Fruit fly (Drosophila melanogaster) whole organism, embryonic: ENCODE data around the gene Pgls.
A peak's percentile ranks its signal among the peaks of the same experiment; 100 is the strongest.

Source experiments
- Antp ChIP-seq: fragments of 200-800 bp; sonication (Bioruptor generic); optimal IDR thresholded peaks from 3 replicates; lab custom pipeline; 2016; ENCODE audit warnings: missing biosample characterization, missing genetic modification characterization
- BEAF-32 ChIP-seq: fragments of 200-800 bp; sonication (Bioruptor generic); optimal IDR thresholded peaks from 3 replicates; lab custom pipeline; 2017; ENCODE audit warnings: missing biosample characterization, missing genetic modification characterization, mild to moderate bottlenecking, moderate library complexity, missing genetic modification reagents
- CG10431 ChIP-seq: fragments of 200-800 bp; sonication (Bioruptor generic); optimal IDR thresholded peaks from 3 replicates; lab custom pipeline; 2018; ENCODE audit warnings: missing biosample characterization, mild to moderate bottlenecking, missing genetic modification characterization
- CG10959 ChIP-seq: fragments of 200-800 bp; sonication (Bioruptor generic); IDR thresholded peaks from 2 replicates; pipeline ENCODE4 v1.3.6; 2022; ENCODE audit warnings: missing biosample characterization, missing genetic modification characterization
- CG12236 ChIP-seq: fragments of 200-800 bp; sonication (Bioruptor generic); optimal IDR thresholded peaks from 2 replicates; lab custom pipeline; 2016; ENCODE audit warnings: missing biosample characterization, missing genetic modification characterization
- CG12659 ChIP-seq: fragments of 200-800 bp; sonication (Bioruptor generic); optimal IDR thresholded peaks from 3 replicates; lab custom pipeline; 2017; ENCODE audit warnings: mild to moderate bottlenecking, missing biosample characterization, missing genetic modification reagents, missing genetic modification characterization
- CG13424 ChIP-seq: fragments of 200-800 bp; sonication (Bioruptor generic); optimal IDR thresholded peaks from 2 replicates; lab custom pipeline; 2019; ENCODE audit warnings: missing biosample characterization, mild to moderate bottlenecking, missing genetic modification characterization, moderate library complexity
- CG14710 ChIP-seq: fragments of 200-800 bp; sonication (Bioruptor generic); optimal IDR thresholded peaks from 3 replicates; lab custom pipeline; 2019; ENCODE audit warnings: missing biosample characterization, mild to moderate bottlenecking, missing genetic modification characterization, moderate library complexity
- CG14860 ChIP-seq: fragments of 200-800 bp; sonication (Bioruptor generic); IDR thresholded peaks from 3 replicates; pipeline ENCODE4 v1.3.6; 2022; ENCODE audit warnings: missing biosample characterization, missing genetic modification characterization; ENCODE audit not compliant: partially characterized antibody
- CG17186 ChIP-seq: fragments of 200-800 bp; sonication (Bioruptor generic); optimal IDR thresholded peaks from 3 replicates; lab custom pipeline; 2017; ENCODE audit warnings: missing biosample characterization, missing genetic modification reagents, missing genetic modification characterization
- CG17802 ChIP-seq: fragments of 200-800 bp; sonication (Bioruptor generic); optimal IDR thresholded peaks from 2 replicates; lab custom pipeline; 2018; ENCODE audit warnings: missing biosample characterization, mild to moderate bottlenecking, missing genetic modification characterization, moderate library complexity
- CG2116 ChIP-seq: fragments of 200-800 bp; sonication (Bioruptor generic); optimal IDR thresholded peaks from 3 replicates; lab custom pipeline; 2018; ENCODE audit warnings: missing biosample characterization, mild to moderate bottlenecking, missing genetic modification characterization
- CG33557 ChIP-seq: fragments of 200-800 bp; sonication (Bioruptor generic); optimal IDR thresholded peaks from 2 replicates; lab custom pipeline; 2019; ENCODE audit warnings: missing biosample characterization, mild to moderate bottlenecking, missing genetic modification characterization, moderate library complexity
- CG4617 ChIP-seq: fragments of 200-800 bp; sonication (Bioruptor generic); optimal IDR thresholded peaks from 3 replicates; lab custom pipeline; 2016; ENCODE audit warnings: missing biosample characterization, missing genetic modification characterization, borderline replicate concordance
- CG7372 ChIP-seq: fragments of 200-800 bp; sonication (Bioruptor generic); IDR thresholded peaks from 2 replicates; pipeline ENCODE4 v1.3.6; 2022; ENCODE audit warnings: missing biosample characterization, missing genetic modification characterization
- CG7963 ChIP-seq: fragments of 200-800 bp; sonication (Bioruptor generic); IDR thresholded peaks from 3 replicates; pipeline ENCODE4 v1.3.6; 2022; ENCODE audit warnings: missing biosample characterization, missing genetic modification characterization; ENCODE audit not compliant: partially characterized antibody
- CG8765 ChIP-seq: fragments of 200-800 bp; sonication (Bioruptor generic); IDR thresholded peaks from 2 replicates; pipeline ENCODE4 v1.3.6; 2022; ENCODE audit warnings: missing biosample characterization, missing genetic modification characterization
- CG8924 ChIP-seq: fragments of 200-800 bp; optimal IDR thresholded peaks from 3 replicates; lab custom pipeline; 2019; ENCODE audit warnings: missing biosample characterization, mild to moderate bottlenecking, missing genetic modification characterization, moderate library complexity
- CHES-1-like ChIP-seq: fragments of 200-800 bp; sonication (Bioruptor generic); optimal IDR thresholded peaks from 2 replicates; lab custom pipeline; 2016; ENCODE audit warnings: missing biosample characterization, missing genetic modification characterization
- CTCF ChIP-seq: fragments of 200-800 bp; sonication (Bioruptor generic); optimal IDR thresholded peaks from 2 replicates; lab custom pipeline; 2017; ENCODE audit warnings: missing biosample characterization, mild to moderate bottlenecking, missing genetic modification characterization, moderate library complexity
- CrebB ChIP-seq: fragments of 200-800 bp; sonication (Bioruptor generic); optimal IDR thresholded peaks from 3 replicates; lab custom pipeline; 2018; ENCODE audit warnings: missing biosample characterization, mild to moderate bottlenecking, missing genetic modification characterization
- Dll ChIP-seq: fragments of 200-800 bp; sonication (Bioruptor generic); IDR thresholded peaks from 4 replicates; pipeline ENCODE4 v1.3.6; 2022; ENCODE audit warnings: missing biosample characterization, missing genetic modification characterization; ENCODE audit not compliant: partially characterized antibody
- Doc3 ChIP-seq: fragments of 200-800 bp; sonication (Bioruptor generic); IDR thresholded peaks from 3 replicates; pipeline ENCODE4 v1.3.6; 2022; ENCODE audit warnings: missing biosample characterization, missing genetic modification characterization; ENCODE audit not compliant: partially characterized antibody
- Dp ChIP-seq: fragments of 200-800 bp; sonication (Bioruptor generic); optimal IDR thresholded peaks from 2 replicates; lab custom pipeline; 2018; ENCODE audit warnings: missing biosample characterization, mild to moderate bottlenecking, missing genetic modification characterization, moderate library complexity
- Dref ChIP-seq: fragments of 200-800 bp; sonication (Bioruptor generic); IDR thresholded peaks from 2 replicates; pipeline ENCODE4 v1.3.6; 2022; ENCODE audit warnings: missing biosample characterization, missing genetic modification characterization
- Ets97D ChIP-seq: fragments of 200-800 bp; sonication (Bioruptor generic); optimal IDR thresholded peaks from 3 replicates; lab custom pipeline; 2016; ENCODE audit warnings: missing biosample characterization, missing genetic modification characterization
- Gsc ChIP-seq: fragments of 200-800 bp; sonication (Bioruptor generic); IDR thresholded peaks from 2 replicates; pipeline ENCODE4 v1.3.6; 2022; ENCODE audit warnings: missing biosample characterization, missing genetic modification characterization
- HLH4C ChIP-seq: fragments of 200-800 bp; sonication (Bioruptor generic); IDR thresholded peaks from 3 replicates; pipeline ENCODE4 v1.3.6; 2022; ENCODE audit warnings: missing biosample characterization, missing genetic modification characterization; ENCODE audit not compliant: partially characterized antibody
- MESR4 ChIP-seq: fragments of 200-800 bp; sonication (Bioruptor generic); optimal IDR thresholded peaks from 2 replicates; lab custom pipeline; 2018; ENCODE audit warnings: missing biosample characterization, mild to moderate bottlenecking, missing genetic modification characterization, moderate library complexity
- Pdp1 ChIP-seq, 2 experiments: fragments of 200-800 bp; sonication (Bioruptor generic); optimal IDR thresholded peaks; 3 replicates each; lab custom pipeline; 2016; ENCODE audit warnings: missing biosample characterization in 2 of 2, missing genetic modification characterization in 2 of 2, mild to moderate bottlenecking in 1 of 2, moderate library complexity in 1 of 2
- Sin3A ChIP-seq: fragments of >200 bp; optimal IDR thresholded peaks from 2 replicates; lab custom pipeline; 2018
- Sry-β ChIP-seq: fragments of 200-800 bp; sonication (Bioruptor generic); optimal IDR thresholded peaks from 2 replicates; lab custom pipeline; 2018; ENCODE audit warnings: missing biosample characterization, mild to moderate bottlenecking, missing genetic modification characterization, moderate library complexity
- Stat92E ChIP-seq, 3 experiments: fragments of >200 bp in 2 of 3; fragments of 200-800 bp in 1 of 3; sonication (Bioruptor generic) in 1 of 3; optimal IDR thresholded peaks; 2 replicates each; lab custom pipeline; 2017 to 2019; ENCODE audit warnings: missing biosample characterization in 3 of 3, missing genetic modification characterization in 3 of 3, mild to moderate bottlenecking in 1 of 3, moderate library complexity in 1 of 3
- ac ChIP-seq: fragments of 200-800 bp; sonication (Bioruptor generic); optimal IDR thresholded peaks from 3 replicates; lab custom pipeline; 2017; ENCODE audit warnings: missing biosample characterization, mild to moderate bottlenecking, missing genetic modification characterization
- amos ChIP-seq: fragments of 200-800 bp; sonication (Bioruptor generic); IDR thresholded peaks from 2 replicates; pipeline ENCODE4 v1.3.6; 2022; ENCODE audit warnings: missing biosample characterization, missing genetic modification characterization; ENCODE audit not compliant: partially characterized antibody
- bbx ChIP-seq: fragments of 200-800 bp; sonication (Bioruptor generic); IDR thresholded peaks from 2 replicates; pipeline ENCODE4 v1.3.6; 2022; ENCODE audit warnings: missing biosample characterization, missing genetic modification characterization; ENCODE audit not compliant: partially characterized antibody
- chn ChIP-seq: fragments of 200-800 bp; sonication (Bioruptor generic); optimal IDR thresholded peaks from 2 replicates; lab custom pipeline; 2016; ENCODE audit warnings: missing biosample characterization, missing genetic modification characterization
- gce ChIP-seq: fragments of 200-800 bp; sonication (Bioruptor generic); IDR thresholded peaks from 3 replicates; pipeline ENCODE4 v1.3.6; 2022; ENCODE audit warnings: missing biosample characterization, missing genetic modification characterization
- insv ChIP-seq, 2 experiments: fragments of 200-800 bp; sonication (Bioruptor generic); optimal IDR thresholded peaks; 3 replicates each; lab custom pipeline; 2016 to 2018; ENCODE audit warnings: missing biosample characterization in 2 of 2, missing genetic modification characterization in 2 of 2
- inv ChIP-seq: fragments of 200-800 bp; sonication (Bioruptor generic); IDR thresholded peaks from 2 replicates; pipeline ENCODE4 v1.3.6; 2022; ENCODE audit warnings: missing biosample characterization, missing genetic modification characterization; ENCODE audit not compliant: partially characterized antibody
- klu ChIP-seq: fragments of 200-800 bp; sonication (Bioruptor generic); IDR thresholded peaks from 2 replicates; pipeline ENCODE4 v1.3.6; 2022; ENCODE audit warnings: missing biosample characterization, missing genetic modification characterization
- kni ChIP-seq: fragments of 200-800 bp; sonication (Bioruptor generic); optimal IDR thresholded peaks from 3 replicates; lab custom pipeline; 2017; ENCODE audit warnings: mild to moderate bottlenecking, missing biosample characterization, missing genetic modification reagents, missing genetic modification characterization
- onecut ChIP-seq: fragments of 200-800 bp; sonication (Bioruptor generic); IDR thresholded peaks from 2 replicates; pipeline ENCODE4 v1.3.6; 2022; ENCODE audit warnings: missing biosample characterization, missing genetic modification characterization
- row ChIP-seq: fragments of 200-800 bp; sonication (Bioruptor generic); IDR thresholded peaks from 3 replicates; pipeline ENCODE4 v1.3.6; 2022; ENCODE audit warnings: missing biosample characterization, missing genetic modification characterization
- sd ChIP-seq: fragments of 200-800 bp; sonication (Bioruptor generic); optimal IDR thresholded peaks from 3 replicates; lab custom pipeline; 2018; ENCODE audit warnings: missing biosample characterization, mild to moderate bottlenecking, missing genetic modification characterization, moderate library complexity
- slp2 ChIP-seq: fragments of 200-800 bp; sonication (Bioruptor generic); optimal IDR thresholded peaks from 2 replicates; lab custom pipeline; 2016; ENCODE audit warnings: missing biosample characterization, missing genetic modification characterization
- sug ChIP-seq: fragments of 200-800 bp; optimal IDR thresholded peaks from 2 replicates; lab custom pipeline; 2019; ENCODE audit warnings: missing biosample characterization, mild to moderate bottlenecking, missing genetic modification characterization, moderate library complexity
- trem ChIP-seq: fragments of 200-800 bp; optimal IDR thresholded peaks from 3 replicates; lab custom pipeline; 2019; ENCODE audit warnings: missing biosample characterization, mild to moderate bottlenecking, missing genetic modification characterization, moderate library complexity
- trh ChIP-seq: fragments of 200-800 bp; sonication (Bioruptor generic); optimal IDR thresholded peaks from 2 replicates; lab custom pipeline; 2016; ENCODE audit warnings: missing biosample characterization, missing genetic modification characterization
- vnd ChIP-seq: fragments of 200-800 bp; sonication (Bioruptor generic); IDR thresholded peaks from 3 replicates; pipeline ENCODE4 v1.3.6; 2022; ENCODE audit warnings: missing biosample characterization, missing genetic modification characterization; ENCODE audit not compliant: partially characterized antibody

Pgls gene

DNA sequence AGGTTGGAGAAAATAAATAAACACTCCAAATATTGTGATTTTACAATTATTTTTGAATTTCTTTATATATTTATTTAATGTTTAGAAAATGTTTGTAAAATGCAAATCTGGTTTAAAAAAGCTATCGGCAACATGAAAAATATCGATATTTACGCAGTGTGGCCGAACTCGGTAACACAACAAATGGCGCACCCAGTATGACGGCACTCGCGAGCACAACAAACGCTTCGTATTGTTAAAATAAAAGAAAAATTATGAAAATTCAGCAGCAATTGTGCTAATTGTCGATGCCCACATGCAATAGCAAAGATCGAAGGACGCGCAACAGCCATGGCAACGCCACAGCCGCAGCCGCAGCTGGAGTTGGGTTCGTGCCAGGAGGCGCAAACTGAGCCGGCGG lies 1.3 kb downstream of the Pgls start, which contains the start of gene CG2202 (continued):
- TF ChIP-seq kni (GFP tag; lab: Kevin White, UChicago): no peak
- peak; percentile 56 for TF ChIP-seq Dp (GFP tag; lab: Kevin White, UChicago)
- no peak for TF ChIP-seq onecut (GFP tag; lab: Robert Waterston, UW)
- peak; percentile 17 for TF ChIP-seq sug
- TF ChIP-seq ac (GFP tag; lab: Kevin White, UChicago): no peak
- no peak for TF ChIP-seq CHES-1-like
- TF ChIP-seq CG12236 (GFP tag; lab: Kevin White, UChicago): no peak
- TF ChIP-seq Sin3A: peak; percentile 24
- no peak for TF ChIP-seq CG10431
- peak; percentile 10 for TF ChIP-seq CTCF
- TF ChIP-seq klu (GFP tag; lab: Robert Waterston, UW): no peak
- TF ChIP-seq trh (GFP tag; lab: Kevin White, UChicago): no peak
- no peak for TF ChIP-seq Stat92E (GFP tag; optimal IDR thresholded peaks at IDR 0.05; lab: Kevin White, UChicago)
- no peak for TF ChIP-seq Pdp1 (GFP tag; optimal IDR thresholded peaks at IDR 0.05; lab: Kevin White, UChicago)
- TF ChIP-seq Gsc (GFP tag; lab: Robert Waterston, UW): no peak
- TF ChIP-seq CG17802 (tag; lab: Kevin White, UChicago): no peak
- peak; percentile 10 for TF ChIP-seq CG13424 (tag; lab: Kevin White, UChicago)
- TF ChIP-seq amos (GFP tag; lab: Robert Waterston, UW): peak; percentile 78
- TF ChIP-seq Dref (GFP tag; lab: Robert Waterston, UW): peak; percentile 71
- peak; percentile 48 for TF ChIP-seq sd
- TF ChIP-seq Dll: peak; percentile 79
- TF ChIP-seq CrebB (tag; lab: Kevin White, UChicago): no peak
- peak; percentile 48 for TF ChIP-seq CG14710
- TF ChIP-seq CG10959 (GFP tag; lab: Robert Waterston, UW): no peak
- peak; percentile 16 for TF ChIP-seq Ets97D
- TF ChIP-seq CG7372 (GFP tag; lab: Robert Waterston, UW): no peak
- 0 out of 3 replicates have a peak, but pooled peaks have one; percentile 51 for TF ChIP-seq Doc3
- peak; percentile 30 for TF ChIP-seq CG8924 (tag; lab: Kevin White, UChicago)
- peak; percentile 58 for TF ChIP-seq trem
- peak; percentile 29 for TF ChIP-seq CG12659 (GFP tag; lab: Kevin White, UChicago)
- TF ChIP-seq CG7963: peak; percentile 64; the same call in 1 of the 3 replicates
- TF ChIP-seq CG4617 (GFP tag; lab: Kevin White, UChicago): peak; percentile 71
- TF ChIP-seq CG17186 (GFP tag; lab: Kevin White, UChicago): no peak
- no peak for TF ChIP-seq CG33557
- TF ChIP-seq vnd (GFP tag; lab: Robert Waterston, UW): peak; percentile 69
- no peak for TF ChIP-seq Antp
- peak; percentile 52; the same call in 2 of the 3 replicates for TF ChIP-seq CG14860
- TF ChIP-seq BEAF-32: peak; percentile 79
- TF ChIP-seq CG8765: no peak
- peak; percentile 62; the same call in 2 of the 3 replicates for TF ChIP-seq row
- TF ChIP-seq CG2116 (GFP tag; lab: Kevin White, UChicago): peak; percentile 97
- no peak for TF ChIP-seq chn (GFP tag; lab: Kevin White, UChicago)
- TF ChIP-seq MESR4 (GFP tag; lab: Kevin White, UChicago): peak; percentile 72
- TF ChIP-seq slp2 (GFP tag; lab: Kevin White, UChicago): no peak
- no peak for TF ChIP-seq gce
- no peak for TF ChIP-seq insv (GFP tag; optimal IDR thresholded peaks at IDR 0.05; lab: Kevin White, UChicago)
- TF ChIP-seq HLH4C (GFP tag; lab: Robert Waterston, UW): peak; percentile 68; the same call in 2 of the 3 replicates
- peak; percentile 61 for TF ChIP-seq bbx (GFP tag; lab: Robert Waterston, UW)
- peak; percentile 3 for TF ChIP-seq Sry-β (GFP tag; lab: Kevin White, UChicago)
- peak; percentile 72 for TF ChIP-seq inv
